Worm (Caenorhabditis elegans) whole organism, L3 larva: ENCODE data around the gene C29E4.17.
A peak's percentile ranks its signal among the peaks of the same experiment; 100 is the strongest.
"Not testable (repeated sequence)": the region's sequence is repeated elsewhere in the genome, so short reads cannot be mapped to it uniquely, and the experiment has no call there.

Experiments used
- ZK546.5 ChIP-seq: sonication (generic microtip); optimal IDR thresholded peaks from 2 replicates; lab custom pipeline; 2017; ENCODE audit warnings: missing biosample characterization, missing genetic modification characterization
- aly-2 ChIP-seq: fragments of 150-350 bp; optimal IDR thresholded peaks from 2 replicates; lab custom pipeline; 2014; ENCODE audit warnings: missing biosample characterization, missing genetic modification characterization
- ceh-16 ChIP-seq: sonication (generic microtip); optimal IDR thresholded peaks from 2 replicates; lab custom pipeline; 2017; ENCODE audit warnings: missing biosample characterization, missing genetic modification characterization
- ceh-28 ChIP-seq: fragments of 150-350 bp; optimal IDR thresholded peaks from 2 replicates; lab custom pipeline; 2014; ENCODE audit warnings: missing biosample characterization, missing genetic modification reagents, missing genetic modification characterization
- ceh-82 ChIP-seq: fragments of 150-350 bp; optimal IDR thresholded peaks from 2 replicates; lab custom pipeline; 2014; ENCODE audit warnings: missing biosample characterization, missing genetic modification characterization
- egl-27 ChIP-seq: sonication (generic microtip); optimal IDR thresholded peaks from 4 replicates; lab custom pipeline; 2017; ENCODE audit warnings: missing biosample characterization, missing genetic modification reagents, missing genetic modification characterization
- egl-5 ChIP-seq: fragments of 150-350 bp; optimal IDR thresholded peaks from 2 replicates; lab custom pipeline; 2017; ENCODE audit warnings: missing biosample characterization, missing genetic modification reagents, missing genetic modification characterization, inconsistent platforms
- elt-1 ChIP-seq: fragments of 150-350 bp; optimal IDR thresholded peaks from 2 replicates; lab custom pipeline; 2014; ENCODE audit warnings: missing biosample characterization, missing genetic modification characterization
- elt-2 ChIP-seq: sonication (generic microtip); optimal IDR thresholded peaks from 2 replicates; lab custom pipeline; 2016; ENCODE audit warnings: missing genetic modification reagents, mild to moderate bottlenecking, missing genetic modification characterization, missing compliant biosample characterization
- elt-3 ChIP-seq, 3 experiments: fragments of 150-350 bp in 1 of 3; sonication (generic microtip) in 2 of 3; optimal IDR thresholded peaks; 2 replicates in 2 of 3; 4 replicates in 1 of 3; lab custom pipeline; 2014 to 2017; ENCODE audit warnings: missing biosample characterization in 3 of 3, missing genetic modification characterization in 3 of 3
- eor-1 ChIP-seq, 2 experiments: fragments of 150-350 bp; optimal IDR thresholded peaks; 2 replicates each; lab custom pipeline; 2014 to 2018; ENCODE audit warnings: missing biosample characterization in 2 of 2, missing genetic modification characterization in 2 of 2
- fkh-10 ChIP-seq: sonication (generic microtip); optimal IDR thresholded peaks from 2 replicates; lab custom pipeline; 2017; ENCODE audit warnings: missing biosample characterization, missing genetic modification reagents, missing genetic modification characterization
- fkh-2 ChIP-seq: fragments of 150-350 bp; optimal IDR thresholded peaks from 2 replicates; lab custom pipeline; 2014; ENCODE audit warnings: missing biosample characterization, missing genetic modification reagents, missing genetic modification characterization
- fos-1 ChIP-seq: fragments of 150-350 bp; optimal IDR thresholded peaks from 2 replicates; lab custom pipeline; 2014; ENCODE audit warnings: missing biosample characterization, missing genetic modification characterization
- hmg-11 ChIP-seq: sonication (generic microtip); optimal IDR thresholded peaks from 2 replicates; lab custom pipeline; 2016; ENCODE audit warnings: missing genetic modification characterization, missing compliant biosample characterization
- jun-1 ChIP-seq: fragments of 150-350 bp; optimal IDR thresholded peaks from 2 replicates; lab custom pipeline; 2014; ENCODE audit warnings: missing biosample characterization, missing genetic modification reagents, missing genetic modification characterization
- lin-15B ChIP-seq: fragments of 150-350 bp; optimal IDR thresholded peaks from 2 replicates; lab custom pipeline; 2014; ENCODE audit warnings: missing biosample characterization, missing genetic modification characterization
- lin-39 ChIP-seq: fragments of 150-350 bp; optimal IDR thresholded peaks from 2 replicates; lab custom pipeline; 2018; ENCODE audit warnings: missing biosample characterization, missing genetic modification reagents, missing genetic modification characterization
- lsy-12 ChIP-seq: sonication (generic microtip); optimal IDR thresholded peaks from 2 replicates; lab custom pipeline; 2016; ENCODE audit warnings: mild to moderate bottlenecking, missing genetic modification characterization, missing compliant biosample characterization
- mdl-1 ChIP-seq: fragments of 150-350 bp; optimal IDR thresholded peaks from 2 replicates; lab custom pipeline; 2014; ENCODE audit warnings: missing biosample characterization, missing genetic modification characterization
- mml-1 ChIP-seq: fragments of 150-350 bp; sonication (generic microtip); optimal IDR thresholded peaks from 3 replicates; lab custom pipeline; 2014; ENCODE audit warnings: missing biosample characterization, missing genetic modification characterization
- nfya-1 ChIP-seq: sonication (generic microtip); optimal IDR thresholded peaks from 2 replicates; lab custom pipeline; 2017; ENCODE audit warnings: missing genetic modification characterization, mild to moderate bottlenecking, missing compliant biosample characterization, antibody characterized with exemption, moderate library complexity; ENCODE audit not compliant: insufficient read depth
- nhr-11 ChIP-seq: fragments of 150-350 bp; optimal IDR thresholded peaks from 2 replicates; lab custom pipeline; 2014; ENCODE audit warnings: missing biosample characterization, missing genetic modification characterization
- nhr-12 ChIP-seq: fragments of 150-350 bp; optimal IDR thresholded peaks from 2 replicates; lab custom pipeline; 2014; ENCODE audit warnings: missing biosample characterization, missing genetic modification characterization
- nhr-23 ChIP-seq: fragments of 150-350 bp; optimal IDR thresholded peaks from 2 replicates; lab custom pipeline; 2014; ENCODE audit warnings: missing biosample characterization, missing genetic modification reagents, missing genetic modification characterization
- nhr-237 ChIP-seq: fragments of 150-350 bp; optimal IDR thresholded peaks from 2 replicates; lab custom pipeline; 2014; ENCODE audit warnings: missing biosample characterization, missing genetic modification characterization
- nhr-25 ChIP-seq: sonication (generic microtip); optimal IDR thresholded peaks from 2 replicates; lab custom pipeline; 2017; ENCODE audit warnings: missing biosample characterization, missing genetic modification characterization
- nhr-76 ChIP-seq: fragments of 150-350 bp; sonication (generic microtip); optimal IDR thresholded peaks from 5 replicates; lab custom pipeline; 2014; ENCODE audit warnings: missing biosample characterization, missing genetic modification characterization
- nhr-77 ChIP-seq: fragments of 150-350 bp; optimal IDR thresholded peaks from 2 replicates; lab custom pipeline; 2014; ENCODE audit warnings: missing biosample characterization, missing genetic modification characterization
- pha-4 ChIP-seq: fragments of 150-350 bp; optimal IDR thresholded peaks from 2 replicates; lab custom pipeline; 2014; ENCODE audit warnings: missing biosample characterization, missing genetic modification reagents, missing genetic modification characterization
- pqm-1 ChIP-seq: fragments of 150-350 bp; optimal IDR thresholded peaks from 2 replicates; lab custom pipeline; 2017; ENCODE audit warnings: missing biosample characterization, missing genetic modification characterization, inconsistent platforms
- sea-2 ChIP-seq: fragments of 150-350 bp; sonication (generic microtip); optimal IDR thresholded peaks from 4 replicates; lab custom pipeline; 2014; ENCODE audit warnings: missing biosample characterization, missing genetic modification reagents, missing genetic modification characterization
- snpc-4 ChIP-seq: fragments of 150-350 bp; optimal IDR thresholded peaks from 2 replicates; lab custom pipeline; 2014; ENCODE audit warnings: missing biosample characterization, missing genetic modification characterization
- tbx-2 ChIP-seq: sonication (generic microtip); optimal IDR thresholded peaks from 2 replicates; lab custom pipeline; 2016; ENCODE audit warnings: mild to moderate bottlenecking, missing genetic modification characterization, missing compliant biosample characterization
- unc-62 ChIP-seq: fragments of 150-350 bp; sonication (generic microtip); optimal IDR thresholded peaks from 4 replicates; lab custom pipeline; 2014; ENCODE audit warnings: missing biosample characterization, missing genetic modification reagents, missing genetic modification characterization
- ztf-4 ChIP-seq: fragments of 150-350 bp; optimal IDR thresholded peaks from 2 replicates; lab custom pipeline; 2014; ENCODE audit warnings: missing biosample characterization, missing genetic modification characterization

Gene C29E4.17

ce11 chrIII:7958085-7958484 is 35.8 kb downstream of the C29E4.17 start, which contains the start of gene C29E4.11:
Gene C29E4.11, minus strand, starts transcription at chrIII:7958114.
- no peak for TF ChIP-seq unc-62 (GFP tag; lab: Kevin White, UChicago)
- TF ChIP-seq pqm-1 (tag; lab: Kevin White, UChicago) = no peak
- TF ChIP-seq elt-1 = no peak
- peak; percentile 32 for TF ChIP-seq nfya-1
- no peak for TF ChIP-seq fos-1 (tag; lab: Kevin White, UChicago)
- peak; percentile 66 for TF ChIP-seq pha-4 (tag; lab: Kevin White, UChicago)
- TF ChIP-seq mml-1 (tag; lab: Kevin White, UChicago) = no peak
- TF ChIP-seq nhr-77 = no peak
- TF ChIP-seq sea-2 (GFP tag; lab: Kevin White, UChicago) = no peak
- TF ChIP-seq egl-27 = no peak
- no peak for TF ChIP-seq aly-2 (tag; lab: Kevin White, UChicago)
- no peak for TF ChIP-seq nhr-76 (tag; lab: Kevin White, UChicago)
- TF ChIP-seq lsy-12 (tag; lab: Kevin White, UChicago) = no peak
- peak; percentile 30 for TF ChIP-seq nhr-23 (tag; lab: Kevin White, UChicago)
- TF ChIP-seq ceh-16 (tag; lab: Kevin White, UChicago) = no peak
- TF ChIP-seq, all 47 proteins: peak for 3

ce11 chrIII:7958922-7959609 is 36.8 kb downstream of the C29E4.17 start, which contains the start of gene F54H12.10:
Gene F54H12.10, minus strand, starts transcription at chrIII:7958972.
- not testable (repeated sequence) for TF ChIP-seq nhr-11, ZK546.5, nhr-76 (tag; lab: Kevin White, UChicago)

- TF ChIP-seq mml-1, egl-5, fkh-2 (tag; lab: Kevin White, UChicago): not testable (repeated sequence)
Observed at ce11 chrIII:7962641-7963040, 40.3 kb downstream of the C29E4.17 start, which contains the start of gene F54H12.4. Gene F54H12.4, minus strand, starts transcription at chrIII:7962741.

DNA sequence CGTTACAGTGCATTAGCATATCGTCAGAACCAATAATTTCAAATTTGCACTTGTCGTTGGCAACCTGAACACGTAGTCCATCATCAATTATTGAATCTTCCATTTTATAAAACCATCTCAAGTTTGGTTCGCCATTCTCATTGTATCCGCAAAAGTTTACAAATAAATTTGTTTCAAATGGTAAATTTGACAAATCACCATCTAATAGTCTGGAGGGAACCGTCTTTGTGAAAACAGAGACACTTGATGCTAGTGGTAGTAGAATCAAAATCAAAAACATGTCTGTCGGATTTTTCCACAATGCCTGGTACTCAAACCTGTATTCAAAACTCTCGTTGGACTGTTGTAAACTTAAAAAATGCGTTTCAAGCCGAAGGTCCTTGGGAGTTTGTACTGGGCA is 42.0 kb downstream of the C29E4.17 start, which contains the start of gene F54H12.2:
F54H12.2 (plus strand) TSS at position 301 of the 400 bp plus-strand sequence.
- TF ChIP-seq ceh-28 (tag; lab: Kevin White, UChicago); elt-3 (tag; optimal IDR thresholded peaks at IDR 0.05; lab: Kevin White, UChicago); ztf-4 (tag; lab: Kevin White, UChicago): not testable (repeated sequence)

- TF ChIP-seq nhr-76 (tag; lab: Kevin White, UChicago) = no peak
- TF ChIP-seq ztf-4 (tag; lab: Kevin White, UChicago) = no peak
- TF ChIP-seq nhr-11 (tag; lab: Kevin White, UChicago) = no peak
- no peak for TF ChIP-seq mml-1 (tag; lab: Kevin White, UChicago)
- TF ChIP-seq pqm-1 (tag; lab: Kevin White, UChicago) = no peak
- no peak for TF ChIP-seq egl-5 (tag; lab: Kevin White, UChicago)
- TF ChIP-seq nhr-23 (tag; lab: Kevin White, UChicago) = no peak
- no peak for TF ChIP-seq lin-39 (tag; lab: Kevin White, UChicago)
- TF ChIP-seq ceh-82 (tag; lab: Kevin White, UChicago) = no peak
- TF ChIP-seq fkh-2 (tag; lab: Kevin White, UChicago) = no peak
- TF ChIP-seq unc-62 (GFP tag; lab: Kevin White, UChicago) = no peak
- TF ChIP-seq jun-1 (tag; lab: Kevin White, UChicago) = no peak
- TF ChIP-seq elt-3 (tag; optimal IDR thresholded peaks at IDR 0.05; lab: Kevin White, UChicago) = no peak
Observed at ce11 chrIII:7969121-7969520, 46.8 kb downstream of the C29E4.17 start, which contains the start of the genes F54H12.8 and F54H12.7. Gene F54H12.8, minus strand, starts transcription at chrIII:7969221. Gene F54H12.7, plus strand, starts transcription at chrIII:7969349.

DNA sequence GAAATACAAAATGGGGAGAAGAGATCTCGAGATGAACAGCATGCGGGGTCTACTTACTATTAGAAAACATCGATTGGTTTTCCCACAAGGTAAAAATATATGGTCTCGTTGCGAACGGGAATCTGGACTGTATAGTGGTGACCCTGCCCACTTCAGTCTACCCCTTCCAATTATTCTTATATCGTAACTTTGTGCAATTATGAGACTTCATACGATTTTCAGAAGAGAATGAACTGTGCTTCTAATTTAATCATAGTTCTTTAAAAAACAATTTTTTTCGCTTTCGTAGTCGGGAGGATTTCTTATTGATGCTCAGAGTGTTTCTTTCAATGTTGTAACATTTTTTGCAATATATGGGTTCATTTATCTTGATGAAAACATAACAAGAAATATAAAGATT is 49.8 kb downstream of the C29E4.17 start, which contains the start of gene F54H12.5:
F54H12.5 (minus strand) TSS at position 101 of the 400 bp plus-strand sequence.
- TF ChIP-seq eor-1 (tag; optimal IDR thresholded peaks at IDR 0.05; lab: Kevin White, UChicago) (no peak), nhr-12 (tag; lab: Kevin White, UChicago) (no peak), fkh-10 (no peak), tbx-2 (no peak), snpc-4 (tag; lab: Kevin White, UChicago) (no peak), lin-15B (no peak), nhr-76 (tag; lab: Kevin White, UChicago) (no peak), pha-4 (tag; lab: Kevin White, UChicago) (no peak), nhr-237 (tag; lab: Kevin White, UChicago) (no peak), nhr-77 (no peak), ceh-16 (tag; lab: Kevin White, UChicago) (no peak), pqm-1 (tag; lab: Kevin White, UChicago) (no peak), fos-1 (tag; lab: Kevin White, UChicago) (no peak), hmg-11 (no peak), mdl-1 (no peak), nhr-25 (no peak), elt-2 (tag; lab: Kevin White, UChicago) (no peak), unc-62 (GFP tag; lab: Kevin White, UChicago) (no peak)
